Worm (Caenorhabditis elegans) whole organism, mixed stage, embryonic: Measurements from ENCODE around the gene sre-40.

Experiments
- elt-1 ChIP-seq: sonication (generic microtip); optimal IDR thresholded peaks from 2 replicates; lab custom pipeline; 2017; ENCODE audit warnings: missing genetic modification characterization, mild to moderate bottlenecking, missing compliant biosample characterization, antibody characterized with exemption, moderate library complexity, borderline replicate concordance; ENCODE audit not compliant: insufficient read depth
- elt-3 ChIP-seq: fragments of 150-350 bp; optimal IDR thresholded peaks from 2 replicates; lab custom pipeline; 2014; ENCODE audit warnings: missing biosample characterization, missing genetic modification characterization
- ham-2 ChIP-seq: fragments of 200-800 bp; sonication (Bioruptor generic); optimal IDR thresholded peaks from 2 replicates; lab custom pipeline; 2018; ENCODE audit warnings: mild to moderate bottlenecking, missing genetic modification characterization, missing compliant biosample characterization
- hlh-1 ChIP-seq: fragments of 150-350 bp; optimal IDR thresholded peaks from 2 replicates; lab custom pipeline; 2014; ENCODE audit warnings: missing biosample characterization, missing genetic modification reagents, missing genetic modification characterization
- lin-13 ChIP-seq: fragments of 150-350 bp; optimal IDR thresholded peaks from 2 replicates; lab custom pipeline; 2014; ENCODE audit warnings: missing biosample characterization, missing genetic modification characterization
- mls-2 ChIP-seq: sonication (generic microtip); optimal IDR thresholded peaks from 2 replicates; lab custom pipeline; 2016; ENCODE audit warnings: mild to moderate bottlenecking, missing genetic modification characterization, moderate library complexity, missing compliant biosample characterization
- nhr-12 ChIP-seq: fragments of 150-350 bp; optimal IDR thresholded peaks from 2 replicates; lab custom pipeline; 2014; ENCODE audit warnings: missing biosample characterization, missing genetic modification characterization
- nhr-28 ChIP-seq: fragments of 150-350 bp; optimal IDR thresholded peaks from 2 replicates; lab custom pipeline; 2014; ENCODE audit warnings: missing biosample characterization, missing genetic modification characterization
- nhr-76 ChIP-seq: sonication (generic microtip); optimal IDR thresholded peaks from 2 replicates; lab custom pipeline; 2017; ENCODE audit warnings: missing biosample characterization, missing genetic modification characterization
- pha-4 ChIP-seq: fragments of 150-350 bp; optimal IDR thresholded peaks from 2 replicates; lab custom pipeline; 2018; ENCODE audit warnings: missing biosample characterization, missing genetic modification reagents, missing genetic modification characterization
- unc-39 ChIP-seq: fragments of 150-350 bp; optimal IDR thresholded peaks from 2 replicates; lab custom pipeline; 2014; ENCODE audit warnings: missing biosample characterization, missing genetic modification characterization
- unc-62 ChIP-seq: fragments of 150-350 bp; optimal IDR thresholded peaks from 2 replicates; lab custom pipeline; 2014; ENCODE audit warnings: missing biosample characterization, missing genetic modification reagents, missing genetic modification characterization

DNA sequence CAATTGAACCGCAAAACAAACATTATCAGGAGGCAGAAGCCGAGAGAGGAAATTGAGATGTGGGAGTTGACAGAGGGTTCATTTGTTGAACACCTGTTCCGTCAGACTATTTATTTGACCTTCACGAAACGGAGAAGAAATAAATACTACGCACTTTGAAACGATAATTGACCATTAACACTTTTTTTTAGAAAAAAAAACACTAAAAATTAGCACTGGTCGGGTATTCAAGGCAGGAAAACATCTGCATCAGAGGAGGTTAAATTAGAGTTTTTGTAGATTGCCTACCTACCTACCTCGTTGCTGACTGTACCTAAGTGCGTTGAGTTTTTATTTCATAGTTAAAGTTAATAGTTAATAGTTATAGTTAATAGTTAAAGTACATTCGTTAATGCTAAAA is 33.5 kb downstream of the sre-40 start:
- TF ChIP-seq elt-1 (tag; lab: Kevin White, UChicago) (no peak), nhr-76 (tag; lab: Kevin White, UChicago) (no peak), ham-2 (GFP tag; lab: Kevin White, UChicago) (no peak), unc-62 (GFP tag; lab: Kevin White, UChicago) (no peak), nhr-28 (tag; lab: Kevin White, UChicago) (no peak), elt-3 (tag; lab: Kevin White, UChicago) (no peak), unc-39 (tag; lab: Kevin White, UChicago) (no peak), pha-4 (tag; lab: Kevin White, UChicago) (no peak), lin-13 (no peak), mls-2 (tag; lab: Kevin White, UChicago) (no peak), hlh-1 (tag; lab: Kevin White, UChicago) (peak; percentile 31), nhr-12 (tag; lab: Kevin White, UChicago) (no peak)
